Fruit fly (Drosophila melanogaster) whole organism, prepupa: Measurements from ENCODE around the gene firl.

Source experiments
- Blimp-1 ChIP-seq: fragments of 200-800 bp; sonication (Bioruptor generic); optimal IDR thresholded peaks from 3 replicates; lab custom pipeline; 2017; ENCODE audit warnings: missing biosample characterization, missing genetic modification characterization, mild to moderate bottlenecking, moderate library complexity, missing genetic modification reagents
- CG10669 ChIP-seq: fragments of 200-800 bp; sonication (Bioruptor generic); optimal IDR thresholded peaks from 3 replicates; lab custom pipeline; 2018; ENCODE audit warnings: missing biosample characterization, mild to moderate bottlenecking, missing genetic modification characterization, moderate library complexity
- CG11762 ChIP-seq: fragments of 200-800 bp; sonication (Bioruptor generic); optimal IDR thresholded peaks from 3 replicates; lab custom pipeline; 2016; ENCODE audit warnings: missing biosample characterization, missing genetic modification characterization; ENCODE audit not compliant: insufficient read depth
- CG16779 ChIP-seq: fragments of 200-800 bp; sonication (Bioruptor generic); optimal IDR thresholded peaks from 3 replicates; lab custom pipeline; 2017; ENCODE audit warnings: missing biosample characterization, mild to moderate bottlenecking, missing genetic modification characterization
- CG3032 ChIP-seq: fragments of 200-800 bp; optimal IDR thresholded peaks from 2 replicates; lab custom pipeline; 2019; ENCODE audit warnings: missing biosample characterization, mild to moderate bottlenecking, missing genetic modification characterization, moderate library complexity
- CG31627 ChIP-seq: fragments of 200-800 bp; sonication (Bioruptor generic); optimal IDR thresholded peaks from 3 replicates; lab custom pipeline; 2016; ENCODE audit warnings: missing biosample characterization, missing genetic modification characterization
- CG32006 ChIP-seq: fragments of 200-800 bp; sonication (Bioruptor generic); optimal IDR thresholded peaks from 3 replicates; lab custom pipeline; 2017; ENCODE audit warnings: missing biosample characterization, mild to moderate bottlenecking, missing genetic modification characterization
- CG3919 ChIP-seq: fragments of 200-800 bp; sonication (Bioruptor generic); optimal IDR thresholded peaks from 3 replicates; lab custom pipeline; 2016; ENCODE audit warnings: missing biosample characterization, missing genetic modification characterization
- CG4318 ChIP-seq: fragments of 200-800 bp; sonication (Bioruptor generic); optimal IDR thresholded peaks from 3 replicates; lab custom pipeline; 2017; ENCODE audit warnings: missing biosample characterization, mild to moderate bottlenecking, missing genetic modification characterization
- CG6163 ChIP-seq: fragments of 200-800 bp; sonication (Bioruptor generic); IDR thresholded peaks from 3 replicates; pipeline ENCODE4 v1.3.6; 2022; ENCODE audit warnings: missing biosample characterization, missing genetic modification characterization
- CG6276 ChIP-seq: fragments of 200-800 bp; sonication (Bioruptor generic); optimal IDR thresholded peaks from 2 replicates; lab custom pipeline; 2017; ENCODE audit warnings: missing biosample characterization, mild to moderate bottlenecking, missing genetic modification characterization
- CG7368 ChIP-seq: fragments of 200-800 bp; sonication (Bioruptor generic); optimal IDR thresholded peaks from 3 replicates; lab custom pipeline; 2016; ENCODE audit warnings: missing biosample characterization, missing genetic modification characterization
- CG8119 ChIP-seq: fragments of 200-800 bp; sonication (Bioruptor generic); IDR thresholded peaks from 3 replicates; pipeline ENCODE4 v1.3.6; 2022; ENCODE audit warnings: missing biosample characterization, missing genetic modification characterization
- CG8319 ChIP-seq: fragments of 200-800 bp; sonication (Bioruptor generic); optimal IDR thresholded peaks from 3 replicates; lab custom pipeline; 2016; ENCODE audit warnings: missing biosample characterization, missing genetic modification characterization
- CG9139 ChIP-seq: fragments of 200-800 bp; sonication (Bioruptor generic); optimal IDR thresholded peaks from 3 replicates; lab custom pipeline; 2017; ENCODE audit warnings: missing biosample characterization, mild to moderate bottlenecking, missing genetic modification characterization
- Eip75B ChIP-seq: fragments of 200-800 bp; sonication (Bioruptor generic); optimal IDR thresholded peaks from 3 replicates; lab custom pipeline; 2016; ENCODE audit warnings: missing biosample characterization, missing genetic modification characterization
- Eip78C ChIP-seq: fragments of 200-800 bp; sonication (Bioruptor generic); peaks from one replicate; lab custom pipeline; 2016; ENCODE audit warnings: missing biosample characterization, missing genetic modification characterization
- Eip93F ChIP-seq: fragments of 200-800 bp; sonication (Bioruptor generic); optimal IDR thresholded peaks from 2 replicates; lab custom pipeline; 2016; ENCODE audit warnings: missing biosample characterization, mild to moderate bottlenecking, missing genetic modification characterization
- Gug ChIP-seq: fragments of 200-800 bp; sonication (Bioruptor generic); IDR thresholded peaks from 2 replicates; pipeline ENCODE4 v1.3.6; 2022; ENCODE audit warnings: missing biosample characterization, missing genetic modification characterization
- Hr38 ChIP-seq: sonication (Bioruptor generic); optimal IDR thresholded peaks from 2 replicates; lab custom pipeline; 2016; ENCODE audit warnings: missing biosample characterization, missing genetic modification characterization
- Hr39 ChIP-seq: fragments of 200-800 bp; sonication (Bioruptor generic); optimal IDR thresholded peaks from 2 replicates; lab custom pipeline; 2016; ENCODE audit warnings: missing biosample characterization, missing genetic modification characterization
- Hr4 ChIP-seq: fragments of 200-800 bp; sonication (Bioruptor generic); optimal IDR thresholded peaks from 3 replicates; lab custom pipeline; 2016; ENCODE audit warnings: missing biosample characterization, missing genetic modification characterization
- Lpt ChIP-seq: fragments of 200-800 bp; sonication (Bioruptor generic); optimal IDR thresholded peaks from 3 replicates; lab custom pipeline; 2016; ENCODE audit warnings: missing biosample characterization, missing genetic modification characterization
- OdsH ChIP-seq: fragments of 200-800 bp; sonication (Bioruptor generic); optimal IDR thresholded peaks from 3 replicates; lab custom pipeline; 2016; ENCODE audit warnings: missing biosample characterization, missing genetic modification characterization
- Smox ChIP-seq: fragments of 200-800 bp; sonication (Bioruptor generic); optimal IDR thresholded peaks from 3 replicates; lab custom pipeline; 2016; ENCODE audit warnings: missing biosample characterization, missing genetic modification characterization
- Sox102F ChIP-seq: fragments of 200-800 bp; sonication (Bioruptor generic); optimal IDR thresholded peaks from 2 replicates; lab custom pipeline; 2016; ENCODE audit warnings: missing biosample characterization, mild to moderate bottlenecking, missing genetic modification characterization
- Sox14 ChIP-seq: fragments of 200-800 bp; sonication (Bioruptor generic); optimal IDR thresholded peaks from 3 replicates; lab custom pipeline; 2016; ENCODE audit warnings: missing biosample characterization, missing genetic modification characterization
- Sox15 ChIP-seq: fragments of 200-800 bp; sonication (Bioruptor generic); optimal IDR thresholded peaks from 3 replicates; lab custom pipeline; 2016; ENCODE audit warnings: missing biosample characterization, missing genetic modification characterization
- cyc ChIP-seq: fragments of 200-800 bp; sonication (Bioruptor generic); optimal IDR thresholded peaks from 3 replicates; lab custom pipeline; 2016; ENCODE audit warnings: missing biosample characterization, missing genetic modification characterization
- dsx ChIP-seq: fragments of 200-800 bp; optimal IDR thresholded peaks from 3 replicates; lab custom pipeline; 2019; ENCODE audit warnings: missing biosample characterization, mild to moderate bottlenecking, missing genetic modification characterization, moderate library complexity; ENCODE audit not compliant: poor library complexity, severe bottlenecking
- eg ChIP-seq: fragments of 200-800 bp; sonication (Bioruptor generic); IDR thresholded peaks from 3 replicates; pipeline ENCODE4 v1.3.6; 2022; ENCODE audit warnings: missing biosample characterization, missing genetic modification characterization
- esn ChIP-seq: fragments of 200-800 bp; sonication (Bioruptor generic); optimal IDR thresholded peaks from 2 replicates; lab custom pipeline; 2016; ENCODE audit warnings: missing biosample characterization, mild to moderate bottlenecking, missing genetic modification characterization, moderate library complexity
- fd59A ChIP-seq: fragments of 200-800 bp; sonication (Bioruptor generic); optimal IDR thresholded peaks from 2 replicates; lab custom pipeline; 2017; ENCODE audit warnings: missing biosample characterization, mild to moderate bottlenecking, missing genetic modification characterization, missing genetic modification reagents
- fkh ChIP-seq: fragments of 200-800 bp; sonication (Bioruptor generic); optimal IDR thresholded peaks from 3 replicates; lab custom pipeline; 2017; ENCODE audit warnings: missing biosample characterization, mild to moderate bottlenecking, missing genetic modification characterization, moderate library complexity
- lz ChIP-seq: fragments of 200-800 bp; sonication (Bioruptor generic); optimal IDR thresholded peaks from 3 replicates; lab custom pipeline; 2016; ENCODE audit warnings: missing biosample characterization, missing genetic modification characterization
- net ChIP-seq: fragments of 200-800 bp; sonication (Bioruptor generic); optimal IDR thresholded peaks from 3 replicates; lab custom pipeline; 2016; ENCODE audit warnings: missing biosample characterization, missing genetic modification characterization
- salr ChIP-seq, 2 experiments: fragments of 200-800 bp; sonication (Bioruptor generic); optimal IDR thresholded peaks; 3 replicates each; lab custom pipeline; 2016 to 2018; ENCODE audit warnings: missing biosample characterization in 2 of 2, missing genetic modification characterization in 2 of 2, mild to moderate bottlenecking in 1 of 2
- ss ChIP-seq, 2 experiments: fragments of 200-800 bp; sonication (Bioruptor generic); optimal IDR thresholded peaks; 2 replicates in 1 of 2; 3 replicates in 1 of 2; lab custom pipeline; 2017 to 2018; ENCODE audit warnings: mild to moderate bottlenecking in 2 of 2, missing biosample characterization in 2 of 2, missing genetic modification characterization in 2 of 2, moderate library complexity in 1 of 2
- topi ChIP-seq: fragments of 200-800 bp; sonication (Bioruptor generic); optimal IDR thresholded peaks from 3 replicates; lab custom pipeline; 2016; ENCODE audit warnings: missing biosample characterization, missing genetic modification characterization
- vri ChIP-seq: fragments of 200-800 bp; sonication (Bioruptor generic); optimal IDR thresholded peaks from 3 replicates; lab custom pipeline; 2016; ENCODE audit warnings: missing biosample characterization, mild to moderate bottlenecking, missing genetic modification characterization

The firl gene

dm6 chr2L:12049133-12049532, 17.4 kb downstream of the firl start, which contains the start of gene PLCXD:
PLCXD (plus strand) TSS chr2L:12049418.
- TF ChIP-seq Blimp-1 (GFP tag; lab: Kevin White, UChicago) (no peak), CG3919 (GFP tag; lab: Kevin White, UChicago) (no peak), fkh (GFP tag; lab: Kevin White, UChicago) (peak; percentile 32), CG7368 (GFP tag; lab: Kevin White, UChicago) (no peak), CG6163 (GFP tag; lab: Robert Waterston, UW) (no peak), Eip78C (GFP tag; lab: Kevin White, UChicago) (no peak)

- no peak for TF ChIP-seq CG3032 (tag; lab: Kevin White, UChicago)
- no peak for TF ChIP-seq CG6276 (GFP tag; lab: Kevin White, UChicago)
- TF ChIP-seq CG7368 (GFP tag; lab: Kevin White, UChicago) = no peak
- no peak for TF ChIP-seq Hr39 (GFP tag; lab: Kevin White, UChicago)
- no peak for TF ChIP-seq cyc (GFP tag; lab: Kevin White, UChicago)
- no peak for TF ChIP-seq CG31627 (GFP tag; lab: Kevin White, UChicago)
- TF ChIP-seq ss (GFP tag; optimal IDR thresholded peaks at IDR 0.05; lab: Kevin White, UChicago) = no peak
Observed at dm6 chr2L:12048723-12049122, 17.9 kb downstream of the firl start, which contains the start of gene Plzf. Plzf (minus strand) TSS chr2L:12048918.

- no peak for TF ChIP-seq topi (GFP tag; lab: Kevin White, UChicago)
- no peak for TF ChIP-seq Gug (GFP tag; lab: Robert Waterston, UW)
- no peak for TF ChIP-seq CG11762 (GFP tag; lab: Kevin White, UChicago)
- no peak for TF ChIP-seq net (GFP tag; lab: Kevin White, UChicago)
- TF ChIP-seq Hr4 (GFP tag; lab: Kevin White, UChicago) = peak; percentile 30
- no peak for TF ChIP-seq CG32006 (GFP tag; lab: Kevin White, UChicago)
Observed at dm6 chr2L:12046856-12047230, 19.7 kb downstream of the firl start.

dm6 chr2L:12045941-12046855, 20.4 kb downstream of the firl start, which contains the start of gene CG6770:
CG6770 (minus strand) TSS chr2L:12046118.
- peak; percentile 90 for TF ChIP-seq lz (GFP tag; lab: Kevin White, UChicago)
- peak; percentile 74 for TF ChIP-seq Sox14
- TF ChIP-seq fd59A = peak; percentile 78
- TF ChIP-seq Sox102F (GFP tag; lab: Kevin White, UChicago) = peak; percentile 91
- TF ChIP-seq vri (GFP tag; lab: Kevin White, UChicago) = peak; percentile 87
- TF ChIP-seq Gug (GFP tag; lab: Robert Waterston, UW) = peak; percentile 76
- TF ChIP-seq CG10669 (GFP tag; lab: Kevin White, UChicago) = peak; percentile 80
- peak; percentile 93 for TF ChIP-seq esn (GFP tag; lab: Kevin White, UChicago)
- peak; percentile 72 for TF ChIP-seq net (GFP tag; lab: Kevin White, UChicago)
- peak; percentile 83 for TF ChIP-seq dsx (GFP tag; lab: Kevin White, UChicago)
- peak; percentile 81 for TF ChIP-seq CG6276 (GFP tag; lab: Kevin White, UChicago)
- no peak for TF ChIP-seq Hr38 (GFP tag; lab: Kevin White, UChicago)
- peak; percentile 85 for TF ChIP-seq Hr4 (GFP tag; lab: Kevin White, UChicago)
- peak; percentile 61 for TF ChIP-seq Sox15 (GFP tag; lab: Kevin White, UChicago)
- peak; percentile 87 for TF ChIP-seq topi (GFP tag; lab: Kevin White, UChicago)
- peak; percentile 54 for TF ChIP-seq CG8319 (GFP tag; lab: Kevin White, UChicago)
- TF ChIP-seq CG9139 (GFP tag; lab: Kevin White, UChicago) = peak; percentile 72
- TF ChIP-seq Eip78C (GFP tag; lab: Kevin White, UChicago) = peak; percentile 97
- peak; percentile 38 for TF ChIP-seq CG4318 (GFP tag; lab: Kevin White, UChicago)
- TF ChIP-seq CG16779 (tag; lab: Kevin White, UChicago) = peak; percentile 85
- TF ChIP-seq Eip75B (GFP tag; lab: Kevin White, UChicago) = peak; percentile 85
- peak; percentile 87 for TF ChIP-seq OdsH (GFP tag; lab: Kevin White, UChicago)
- peak; percentile 81 to 87 for TF ChIP-seq ss (GFP tag; optimal IDR thresholded peaks at IDR 0.05; lab: Kevin White, UChicago)
- TF ChIP-seq CG6163 (GFP tag; lab: Robert Waterston, UW) = peak; percentile 91
- TF ChIP-seq salr (GFP tag; optimal IDR thresholded peaks at IDR 0.05; lab: Kevin White, UChicago) = peak; percentile 28 to 76
- peak; percentile 82 for TF ChIP-seq CG31627 (GFP tag; lab: Kevin White, UChicago)
- TF ChIP-seq Eip93F (GFP tag; lab: Kevin White, UChicago) = peak; percentile 94
- peak; percentile 74 for TF ChIP-seq fkh (GFP tag; lab: Kevin White, UChicago)
- TF ChIP-seq cyc (GFP tag; lab: Kevin White, UChicago) = peak; percentile 80
- peak; percentile 87 for TF ChIP-seq CG3919 (GFP tag; lab: Kevin White, UChicago)
- TF ChIP-seq eg = peak; percentile 95
- peak; percentile 92 for TF ChIP-seq Smox (GFP tag; lab: Kevin White, UChicago)
- peak; percentile 89 for TF ChIP-seq CG8119
- TF ChIP-seq Lpt = peak; percentile 43
